Worm (Caenorhabditis elegans) whole organism, L1 larva: ENCODE data around the gene cbs-1.

Source experiments
- lin-35 ChIP-seq, 2 experiments: fragments of 150-350 bp; optimal IDR thresholded peaks; 2 replicates each; lab custom pipeline; 2014; ENCODE audit warnings: missing biosample characterization in 2 of 2, missing genetic modification characterization in 2 of 2, missing genetic modification reagents in 2 of 2
- mdl-1 ChIP-seq, 2 experiments: fragments of 150-350 bp; optimal IDR thresholded peaks; 2 replicates each; lab custom pipeline; 2014 to 2017; ENCODE audit warnings: missing biosample characterization in 2 of 2, missing genetic modification characterization in 2 of 2, inconsistent platforms in 1 of 2
- nhr-76 ChIP-seq: sonication (generic microtip); optimal IDR thresholded peaks from 2 replicates; lab custom pipeline; 2017; ENCODE audit warnings: missing biosample characterization, missing genetic modification characterization

DNA sequence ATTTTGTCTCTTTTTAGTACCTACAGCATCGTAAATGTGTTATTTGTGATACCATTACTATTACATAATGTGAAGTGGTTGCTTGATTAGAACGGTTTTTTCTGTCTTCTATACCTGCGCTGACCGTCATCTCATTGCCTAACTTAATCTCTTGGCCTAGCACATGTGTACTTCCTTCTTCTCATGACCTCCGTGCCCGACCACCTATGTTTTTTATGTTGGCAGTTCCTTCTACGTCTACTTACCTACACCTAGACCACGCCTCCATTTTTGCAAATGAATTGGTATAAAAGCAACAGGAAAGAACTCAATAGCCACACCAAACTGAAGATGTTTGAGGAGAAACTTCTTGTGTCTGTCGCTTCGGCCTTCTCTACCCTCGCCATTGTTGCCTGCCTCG, 23.2 kb downstream of the cbs-1 start, which contains the start of gene col-176:
- TF ChIP-seq lin-35 (GFP tag; optimal IDR thresholded peaks at IDR 0.05; lab: Kevin White, UChicago) (no peak), mdl-1 (tag; optimal IDR thresholded peaks at IDR 0.05; lab: Kevin White, UChicago) (no peak), nhr-76 (tag; lab: Kevin White, UChicago) (no peak)
